Worm (Caenorhabditis elegans) whole organism, young adult: Measurements from ENCODE around the gene zfp-1.

Experiments used
- B0336.3 ChIP-seq: fragments of 200-800 bp; sonication (Bioruptor generic); IDR thresholded peaks from 2 replicates; pipeline ENCODE4 v1.3.6; 2022; ENCODE audit warnings: missing genetic modification characterization, missing compliant biosample characterization
- F22D6.2 ChIP-seq: sonication (generic microtip); optimal IDR thresholded peaks from 2 replicates; lab custom pipeline; 2016; ENCODE audit warnings: mild to moderate bottlenecking, missing genetic modification characterization, missing compliant biosample characterization
- F33H1.4 ChIP-seq: fragments of 200-800 bp; sonication (Bioruptor generic); IDR thresholded peaks from 2 replicates; pipeline ENCODE4 v1.3.6; 2022; ENCODE audit warnings: missing genetic modification reagents, missing genetic modification characterization, missing compliant biosample characterization
- F37B4.10 ChIP-seq: fragments of 200-800 bp; sonication (Bioruptor generic); IDR thresholded peaks from 2 replicates; pipeline ENCODE4 v1.3.6; 2022; ENCODE audit warnings: missing genetic modification characterization, missing compliant biosample characterization
- F39B2.1 ChIP-seq: fragments of 200-800 bp; sonication (Bioruptor generic); IDR thresholded peaks from 2 replicates; pipeline ENCODE4 v1.3.6; 2022; ENCODE audit warnings: missing genetic modification reagents, missing genetic modification characterization, missing compliant biosample characterization
- F49E8.2 ChIP-seq: sonication (generic microtip); optimal IDR thresholded peaks from 3 replicates; lab custom pipeline; 2017; ENCODE audit warnings: missing genetic modification characterization, mild to moderate bottlenecking, missing compliant biosample characterization, antibody characterized with exemption, moderate library complexity; ENCODE audit not compliant: insufficient read depth
- F52B5.7 ChIP-seq: sonication (generic microtip); optimal IDR thresholded peaks from 2 replicates; lab custom pipeline; 2016; ENCODE audit warnings: mild to moderate bottlenecking, missing genetic modification characterization, missing compliant biosample characterization
- K12H6.12 ChIP-seq: fragments of 200-800 bp; sonication (Bioruptor generic); optimal IDR thresholded peaks from 2 replicates; lab custom pipeline; 2018; ENCODE audit warnings: mild to moderate bottlenecking, missing genetic modification characterization, missing compliant biosample characterization
- T26A5.8 ChIP-seq: sonication (generic microtip); optimal IDR thresholded peaks from 2 replicates; lab custom pipeline; 2016; ENCODE audit warnings: missing genetic modification characterization, missing compliant biosample characterization
- Y67H2A.10 ChIP-seq: fragments of 200-800 bp; sonication (Bioruptor generic); conservative IDR thresholded peaks from 2 replicates; pipeline ENCODE4 v1.3.6; 2022; ENCODE audit warnings: missing genetic modification reagents, missing genetic modification characterization, missing compliant biosample characterization
- ZK185.1 ChIP-seq: sonication (generic microtip); optimal IDR thresholded peaks from 2 replicates; lab custom pipeline; 2016; ENCODE audit warnings: mild to moderate bottlenecking, missing genetic modification characterization, missing compliant biosample characterization; ENCODE audit not compliant: poor library complexity, severe bottlenecking
- akir-1 ChIP-seq: fragments of 200-800 bp; sonication (Bioruptor generic); optimal IDR thresholded peaks from 2 replicates; lab custom pipeline; 2018; ENCODE audit warnings: mild to moderate bottlenecking, missing genetic modification characterization, moderate library complexity, missing compliant biosample characterization
- aptf-2 ChIP-seq: fragments of 200-800 bp; sonication (Bioruptor generic); conservative IDR thresholded peaks from 2 replicates; pipeline ENCODE4 v1.3.6; 2022; ENCODE audit warnings: missing genetic modification reagents, missing genetic modification characterization, missing compliant biosample characterization
- athp-1 ChIP-seq: sonication (generic microtip); optimal IDR thresholded peaks from 2 replicates; lab custom pipeline; 2017; ENCODE audit warnings: mild to moderate bottlenecking, missing genetic modification characterization, missing compliant biosample characterization
- attf-3 ChIP-seq: fragments of 200-800 bp; sonication (Bioruptor generic); conservative IDR thresholded peaks from 2 replicates; pipeline ENCODE4 v1.3.6; 2022; ENCODE audit warnings: missing genetic modification reagents, missing genetic modification characterization, missing compliant biosample characterization
- attf-6 ChIP-seq: fragments of 200-800 bp; sonication (Bioruptor generic); IDR thresholded peaks from 2 replicates; pipeline ENCODE4 v1.3.6; 2022; ENCODE audit warnings: missing genetic modification reagents, missing genetic modification characterization, missing compliant biosample characterization
- bed-1 ChIP-seq: fragments of 200-800 bp; sonication (Bioruptor generic); IDR thresholded peaks from 2 replicates; pipeline ENCODE4 v1.3.6; 2022; ENCODE audit warnings: missing genetic modification reagents, missing genetic modification characterization, missing compliant biosample characterization
- cebp-1 ChIP-seq, 2 experiments: fragments of 200-800 bp in 1 of 2; sonication (Bioruptor generic) in 1 of 2; sonication (generic microtip) in 1 of 2; IDR thresholded peaks in 1 of 2; optimal IDR thresholded peaks in 1 of 2; 2 replicates each; pipeline versions ENCODE4 v1.3.6 to Lab custom; 2017 to 2022; ENCODE audit warnings: missing compliant biosample characterization in 2 of 2, missing genetic modification characterization in 2 of 2, mild to moderate bottlenecking in 1 of 2, missing genetic modification reagents in 1 of 2, moderate library complexity in 1 of 2
- ceh-100 ChIP-seq: fragments of 200-800 bp; sonication (Bioruptor generic); IDR thresholded peaks from 2 replicates; pipeline ENCODE4 v1.3.6; 2022; ENCODE audit warnings: missing genetic modification reagents, missing genetic modification characterization, missing compliant biosample characterization
- ceh-79 ChIP-seq: sonication (generic microtip); optimal IDR thresholded peaks from 2 replicates; lab custom pipeline; 2017; ENCODE audit warnings: mild to moderate bottlenecking, missing genetic modification characterization, missing compliant biosample characterization
- chd-7 ChIP-seq: sonication (generic microtip); optimal IDR thresholded peaks from 2 replicates; lab custom pipeline; 2016; ENCODE audit warnings: mild to moderate bottlenecking, missing genetic modification characterization, moderate library complexity, missing compliant biosample characterization
- dpl-1 ChIP-seq: fragments of 150-350 bp; optimal IDR thresholded peaks from 2 replicates; lab custom pipeline; 2014; ENCODE audit warnings: missing biosample characterization, missing genetic modification reagents, missing genetic modification characterization
- ekl-4 ChIP-seq: fragments of 200-800 bp; sonication (Bioruptor generic); IDR thresholded peaks from 2 replicates; pipeline ENCODE4 v1.3.6; 2022; ENCODE audit warnings: missing genetic modification reagents, missing genetic modification characterization, missing compliant biosample characterization
- ets-4 ChIP-seq: fragments of 200-800 bp; sonication (Bioruptor generic); optimal IDR thresholded peaks from 2 replicates; lab custom pipeline; 2018; ENCODE audit warnings: mild to moderate bottlenecking, missing genetic modification characterization, missing compliant biosample characterization
- hmg-1.2 ChIP-seq: fragments of 200-800 bp; sonication (Bioruptor generic); IDR thresholded peaks from 2 replicates; pipeline ENCODE4 v1.3.6; 2022; ENCODE audit warnings: missing genetic modification reagents, missing genetic modification characterization, missing compliant biosample characterization
- hmg-20 ChIP-seq: fragments of 200-800 bp; sonication (Bioruptor generic); IDR thresholded peaks from 2 replicates; pipeline ENCODE4 v1.3.6; 2022; ENCODE audit warnings: missing genetic modification reagents, missing genetic modification characterization, missing compliant biosample characterization
- hrde-1 ChIP-seq: sonication (generic microtip); optimal IDR thresholded peaks from 2 replicates; lab custom pipeline; 2016; ENCODE audit warnings: missing genetic modification characterization, mild to moderate bottlenecking, missing compliant biosample characterization, moderate library complexity, missing genotype, missing genetic modification reagents, borderline replicate concordance
- lag-1 ChIP-seq: fragments of 200-800 bp; sonication (Bioruptor generic); IDR thresholded peaks from 2 replicates; pipeline ENCODE4 v1.3.6; 2022; ENCODE audit warnings: missing genetic modification reagents, missing genetic modification characterization, missing compliant biosample characterization
- lin-40 ChIP-seq: sonication (generic microtip); optimal IDR thresholded peaks from 2 replicates; lab custom pipeline; 2016; ENCODE audit warnings: missing genetic modification characterization, mild to moderate bottlenecking, missing compliant biosample characterization, missing genotype, missing genetic modification reagents
- madf-10 ChIP-seq: sonication (generic microtip); optimal IDR thresholded peaks from 2 replicates; lab custom pipeline; 2016; ENCODE audit warnings: mild to moderate bottlenecking, missing genetic modification characterization, missing compliant biosample characterization
- madf-3 ChIP-seq: fragments of 200-800 bp; sonication (Bioruptor generic); IDR thresholded peaks from 2 replicates; pipeline ENCODE4 v1.3.6; 2022; ENCODE audit warnings: missing genetic modification reagents, missing genetic modification characterization, missing compliant biosample characterization
- nfya-1 ChIP-seq: sonication (generic microtip); optimal IDR thresholded peaks from 2 replicates; lab custom pipeline; 2017; ENCODE audit warnings: antibody characterized with exemption, missing compliant biosample characterization, missing genetic modification characterization, borderline replicate concordance; ENCODE audit not compliant: insufficient read depth
- nfyb-1 ChIP-seq: fragments of 200-800 bp; sonication (Bioruptor generic); IDR thresholded peaks from 2 replicates; pipeline ENCODE4 v1.3.6; 2022; ENCODE audit warnings: missing genetic modification reagents, missing genetic modification characterization, missing compliant biosample characterization
- nhr-27 ChIP-seq: fragments of 200-800 bp; sonication (Bioruptor generic); optimal IDR thresholded peaks from 2 replicates; lab custom pipeline; 2018; ENCODE audit warnings: mild to moderate bottlenecking, missing genetic modification characterization, moderate library complexity, missing compliant biosample characterization
- rpc-1 ChIP-seq, 2 experiments: fragments of 150-350 bp in 1 of 2; sonication (generic microtip) in 1 of 2; optimal IDR thresholded peaks; 2 replicates each; lab custom pipeline; 2014 to 2018; ENCODE audit warnings: missing biosample characterization in 1 of 2, missing genetic modification characterization in 1 of 2, missing genetic modification reagents in 1 of 2, missing genotype in 1 of 2
- sea-2 ChIP-seq: fragments of 200-800 bp; sonication (Bioruptor generic); IDR thresholded peaks from 2 replicates; pipeline ENCODE4 v1.3.6; 2022; ENCODE audit warnings: missing genetic modification characterization, missing compliant biosample characterization
- somi-1 ChIP-seq: fragments of 200-800 bp; sonication (Bioruptor generic); optimal IDR thresholded peaks from 2 replicates; lab custom pipeline; 2018; ENCODE audit warnings: mild to moderate bottlenecking, missing genetic modification characterization, missing compliant biosample characterization
- sptf-2 ChIP-seq: fragments of 200-800 bp; sonication (Bioruptor generic); optimal IDR thresholded peaks from 2 replicates; lab custom pipeline; 2018; ENCODE audit warnings: mild to moderate bottlenecking, missing genetic modification characterization, missing compliant biosample characterization
- xnd-1 ChIP-seq: sonication (generic microtip); optimal IDR thresholded peaks from 2 replicates; lab custom pipeline; 2016; ENCODE audit warnings: missing genotype, missing genetic modification reagents, missing genetic modification characterization, missing compliant biosample characterization
- ztf-22 ChIP-seq: fragments of 200-800 bp; sonication (Bioruptor generic); optimal IDR thresholded peaks from 2 replicates; lab custom pipeline; 2018; ENCODE audit warnings: mild to moderate bottlenecking, missing genetic modification characterization, moderate library complexity, missing compliant biosample characterization
- ztf-25 ChIP-seq: fragments of 200-800 bp; sonication (Bioruptor generic); IDR thresholded peaks from 2 replicates; pipeline ENCODE4 v1.3.6; 2022; ENCODE audit warnings: missing genetic modification reagents, missing genetic modification characterization, missing compliant biosample characterization
- ztf-26 ChIP-seq: sonication (generic microtip); optimal IDR thresholded peaks from 2 replicates; lab custom pipeline; 2017; ENCODE audit warnings: missing genetic modification characterization, missing compliant biosample characterization

zfp-1 gene

DNA sequence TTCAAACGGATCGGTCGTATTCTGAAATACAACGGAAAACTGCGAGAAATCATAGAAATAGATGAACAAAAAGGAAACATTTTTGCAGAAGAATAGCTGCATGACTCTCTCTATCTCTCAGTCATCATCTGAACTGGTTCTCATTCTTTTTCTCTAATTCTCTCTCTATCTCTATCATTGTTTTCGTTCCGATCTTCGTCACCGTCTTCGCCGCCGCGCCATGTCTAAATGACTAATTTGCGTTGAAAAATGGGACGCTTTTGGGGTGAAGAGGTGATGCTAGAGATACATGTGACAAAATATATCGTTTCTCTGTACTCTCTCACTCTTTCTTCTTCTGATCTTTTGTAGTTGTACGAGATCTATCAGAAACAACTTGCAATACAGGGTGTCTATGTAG is 10.9 kb upstream of the zfp-1 start:
- no peak for TF ChIP-seq cebp-1 (GFP tag; IDR thresholded peaks at IDR 0.05; lab: Robert Waterston, UW)
- TF ChIP-seq cebp-1 (tag; optimal IDR thresholded peaks at IDR 0.05; lab: Kevin White, UChicago), result peak; percentile 27
- TF ChIP-seq ztf-25 (GFP tag; lab: Robert Waterston, UW), result no peak
- no peak for TF ChIP-seq akir-1 (GFP tag; lab: Kevin White, UChicago)
- TF ChIP-seq hmg-20, result no peak
- TF ChIP-seq attf-6, result no peak
- TF ChIP-seq lag-1 (GFP tag; lab: Robert Waterston, UW), result no peak
- no peak for TF ChIP-seq ceh-100 (GFP tag; lab: Robert Waterston, UW)
- no peak for TF ChIP-seq Y67H2A.10 (GFP tag; lab: Robert Waterston, UW)
- TF ChIP-seq nfyb-1 (GFP tag; lab: Robert Waterston, UW), result no peak
- TF ChIP-seq nhr-27 (tag; lab: Kevin White, UChicago), result no peak
- no peak for TF ChIP-seq ekl-4
- no peak for TF ChIP-seq ZK185.1 (tag; lab: Kevin White, UChicago)
- TF ChIP-seq ceh-79 (tag; lab: Kevin White, UChicago), result no peak
- no peak for TF ChIP-seq athp-1 (tag; lab: Kevin White, UChicago)
- TF ChIP-seq F22D6.2 (tag; lab: Kevin White, UChicago), result no peak
- TF ChIP-seq K12H6.12, result no peak
- no peak for TF ChIP-seq hrde-1 (tag; lab: Kevin White, UChicago)
- TF ChIP-seq F49E8.2, result no peak
- TF ChIP-seq chd-7 (tag; lab: Kevin White, UChicago), result peak; percentile 16
- no peak for TF ChIP-seq F39B2.1 (GFP tag; lab: Robert Waterston, UW)
- no peak for TF ChIP-seq sea-2 (GFP tag; lab: Robert Waterston, UW)
- TF ChIP-seq T26A5.8, result no peak
- no peak for TF ChIP-seq ztf-22 (GFP tag; lab: Kevin White, UChicago)
- no peak for TF ChIP-seq madf-10 (tag; lab: Kevin White, UChicago)
- peak; percentile 61 for TF ChIP-seq lin-40 (tag; lab: Kevin White, UChicago)
- peak; percentile 60 for TF ChIP-seq somi-1 (GFP tag; lab: Kevin White, UChicago)
- TF ChIP-seq sptf-2 (GFP tag; lab: Kevin White, UChicago), result no peak
- no peak for TF ChIP-seq F33H1.4 (GFP tag; lab: Robert Waterston, UW)
- TF ChIP-seq dpl-1 (GFP tag; lab: Kevin White, UChicago), result no peak
- TF ChIP-seq F52B5.7 (tag; lab: Kevin White, UChicago), result no peak
- TF ChIP-seq xnd-1 (tag; lab: Kevin White, UChicago), result no peak
- no peak for TF ChIP-seq aptf-2 (GFP tag; lab: Robert Waterston, UW)
- peak; percentile 60 for TF ChIP-seq ztf-26 (tag; lab: Kevin White, UChicago)
- TF ChIP-seq ets-4 (GFP tag; lab: Kevin White, UChicago), result no peak
- TF ChIP-seq rpc-1 (optimal IDR thresholded peaks at IDR 0.05; lab: Kevin White, UChicago), result no peak
- TF ChIP-seq rpc-1 (tag; optimal IDR thresholded peaks at IDR 0.05; lab: Kevin White, UChicago), result no peak
- no peak for TF ChIP-seq bed-1 (GFP tag; lab: Robert Waterston, UW)
- no peak for TF ChIP-seq hmg-1.2 (GFP tag; lab: Robert Waterston, UW)
- no peak for TF ChIP-seq F37B4.10
- TF ChIP-seq nfya-1, result no peak
- TF ChIP-seq B0336.3 (GFP tag; lab: Robert Waterston, UW), result no peak
- TF ChIP-seq attf-3 (GFP tag; lab: Robert Waterston, UW), result no peak
- no peak for TF ChIP-seq madf-3
